Worm (Caenorhabditis elegans): ENCODE measurements around the gene glb-34.
"Not testable (repeated sequence)": the region's sequence is repeated elsewhere in the genome, so short reads cannot be mapped to it uniquely, and the experiment has no call there.

glb-34 gene

DNA sequence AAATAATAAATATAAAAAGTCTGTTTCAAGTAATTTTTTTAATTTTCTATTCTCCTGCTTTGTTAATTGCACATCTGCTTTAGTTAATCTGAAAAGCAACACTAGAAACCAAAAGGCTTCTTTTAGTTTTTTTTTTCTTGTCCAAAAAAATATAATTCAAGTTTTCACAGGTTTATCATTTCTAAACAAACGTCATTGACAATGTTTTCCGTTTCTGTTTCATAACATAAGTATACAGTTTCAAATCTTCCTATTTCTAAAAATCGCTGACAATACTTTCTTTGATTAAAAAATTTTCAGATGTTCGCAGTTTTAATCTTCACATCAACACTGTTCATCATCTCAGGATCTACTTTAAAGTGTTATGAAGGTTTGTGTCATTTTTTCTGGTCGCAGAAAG is 7.4 kb downstream of the glb-34 start, which contains the start of gene Y57G11B.2:
Gene Y57G11B.2 (plus strand): TSS at position 301 of the 400 bp plus-strand sequence.
- TF ChIP-seq cog-1 (tag; optimal IDR thresholded peaks at IDR 0.05) (no peak), ref-1 (GFP tag; conservative IDR thresholded peaks at IDR 0.05) (no peak), T22C8.4 (GFP tag; IDR thresholded peaks at IDR 0.05) (no peak), klf-2 (GFP tag; conservative IDR thresholded peaks at IDR 0.05) (no peak), ztf-23 (GFP tag; IDR thresholded peaks at IDR 0.05) (no peak), flt-1 (GFP tag; IDR thresholded peaks at IDR 0.05) (no peak), tab-1 (GFP tag; IDR thresholded peaks at IDR 0.05) (no peak), med-1 (GFP tag; optimal IDR thresholded peaks at IDR 0.05; ENCODE audit: insufficient read depth) (no peak), ztf-29 (GFP tag; IDR thresholded peaks at IDR 0.05) (no peak)

DNA sequence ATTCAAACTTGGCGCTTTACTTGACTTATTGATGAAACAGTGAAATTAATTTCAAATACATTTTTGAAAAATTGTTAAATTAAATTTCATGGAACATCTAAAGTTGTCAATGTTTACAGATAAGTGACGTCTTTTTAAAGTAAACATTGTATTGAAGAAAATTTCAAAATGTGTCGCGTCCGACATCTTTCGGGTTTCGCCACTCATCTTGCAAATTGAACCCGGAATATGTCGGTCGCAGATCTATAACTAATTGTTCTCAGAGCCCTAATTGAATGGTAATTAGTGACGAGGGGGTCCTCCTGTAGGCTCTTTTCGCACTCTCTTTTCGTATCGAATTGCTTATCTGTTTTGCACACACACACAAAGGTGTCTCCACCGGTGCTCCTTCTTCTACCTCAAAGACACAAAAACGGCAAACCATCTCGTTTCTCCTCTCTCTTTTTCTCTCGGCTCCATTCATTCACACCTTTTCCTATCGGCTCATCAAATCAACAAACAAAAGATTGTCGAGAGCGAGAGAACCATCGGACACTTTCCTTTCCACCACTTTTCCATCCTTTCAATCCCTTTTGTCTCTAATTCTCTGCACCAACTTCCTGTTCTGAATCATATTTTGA is 9.7 kb downstream of the glb-34 start:
- TF ChIP-seq klf-2 (GFP tag; conservative IDR thresholded peaks at IDR 0.05) (no peak), flt-1 (GFP tag; IDR thresholded peaks at IDR 0.05) (no peak), ref-1 (GFP tag; conservative IDR thresholded peaks at IDR 0.05) (no peak), tab-1 (GFP tag; IDR thresholded peaks at IDR 0.05) (no peak), ztf-29 (GFP tag; IDR thresholded peaks at IDR 0.05) (no peak), cog-1 (tag; optimal IDR thresholded peaks at IDR 0.05) (no peak), T22C8.4 (GFP tag; IDR thresholded peaks at IDR 0.05) (no peak), ztf-23 (GFP tag; IDR thresholded peaks at IDR 0.05) (no peak), med-1 (GFP tag; optimal IDR thresholded peaks at IDR 0.05; ENCODE audit: insufficient read depth) (no peak)

- TF ChIP-seq cog-1 (tag; optimal IDR thresholded peaks at IDR 0.05) = no peak
- TF ChIP-seq med-1 (GFP tag; optimal IDR thresholded peaks at IDR 0.05; ENCODE audit: insufficient read depth) = no peak
Measured at ce11 chrIV:14561677-14562076, 10.8 kb downstream of the glb-34 start.

ce11 chrIV:14559267-14559666 is 13.2 kb downstream of the glb-34 start:
- no peak for TF ChIP-seq ztf-23 (GFP tag; IDR thresholded peaks at IDR 0.05)
- no peak for TF ChIP-seq ref-1 (GFP tag; conservative IDR thresholded peaks at IDR 0.05)
- no peak for TF ChIP-seq klf-2 (GFP tag; conservative IDR thresholded peaks at IDR 0.05)
- TF ChIP-seq cog-1 (tag; optimal IDR thresholded peaks at IDR 0.05) = no peak
- TF ChIP-seq flt-1 (GFP tag; IDR thresholded peaks at IDR 0.05) = no peak
- TF ChIP-seq med-1 (GFP tag; optimal IDR thresholded peaks at IDR 0.05; ENCODE audit: insufficient read depth) = no peak

- no peak for TF ChIP-seq ztf-29 (GFP tag; IDR thresholded peaks at IDR 0.05)
- TF ChIP-seq med-1 (GFP tag; optimal IDR thresholded peaks at IDR 0.05; ENCODE audit: insufficient read depth) = no peak
- TF ChIP-seq ztf-23 (GFP tag; IDR thresholded peaks at IDR 0.05) = no peak
- TF ChIP-seq T22C8.4 (GFP tag; IDR thresholded peaks at IDR 0.05) = no peak
- TF ChIP-seq cog-1 (tag; optimal IDR thresholded peaks at IDR 0.05) = no peak
Measured at ce11 chrIV:14557642-14558041, 14.9 kb downstream of the glb-34 start.

DNA sequence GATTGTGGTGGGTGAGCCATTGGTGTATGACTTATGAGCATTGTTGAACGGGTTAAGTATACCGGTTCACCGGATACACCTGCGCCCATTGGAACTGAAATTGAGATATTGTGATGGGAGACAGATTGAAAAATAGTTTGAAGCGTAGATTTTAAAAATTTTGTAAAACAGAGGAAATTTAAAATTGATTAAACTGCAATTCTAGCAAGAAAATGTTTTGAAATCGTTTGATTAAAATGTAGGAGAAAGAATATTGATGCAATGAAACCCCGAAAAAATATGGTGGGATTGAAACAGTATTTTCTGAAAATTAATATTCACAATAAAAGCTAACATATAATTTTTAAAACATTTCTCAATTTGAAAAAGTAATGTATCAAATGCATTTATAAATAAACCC is 17.7 kb downstream of the glb-34 start, which contains the start of gene Y57G11B.6:
Gene Y57G11B.6 (minus strand): TSS at position 101 of the 400 bp plus-strand sequence.
- TF ChIP-seq med-1 (GFP tag; optimal IDR thresholded peaks at IDR 0.05; ENCODE audit: insufficient read depth) (no peak), ztf-23 (GFP tag; IDR thresholded peaks at IDR 0.05) (no peak), ref-1 (GFP tag; conservative IDR thresholded peaks at IDR 0.05) (no peak), flt-1 (GFP tag; IDR thresholded peaks at IDR 0.05) (no peak), ztf-29 (GFP tag; IDR thresholded peaks at IDR 0.05) (no peak), klf-2 (GFP tag; conservative IDR thresholded peaks at IDR 0.05) (no peak), cog-1 (tag; optimal IDR thresholded peaks at IDR 0.05) (no peak), T22C8.4 (GFP tag; IDR thresholded peaks at IDR 0.05) (no peak), tab-1 (GFP tag; IDR thresholded peaks at IDR 0.05) (no peak)

DNA sequence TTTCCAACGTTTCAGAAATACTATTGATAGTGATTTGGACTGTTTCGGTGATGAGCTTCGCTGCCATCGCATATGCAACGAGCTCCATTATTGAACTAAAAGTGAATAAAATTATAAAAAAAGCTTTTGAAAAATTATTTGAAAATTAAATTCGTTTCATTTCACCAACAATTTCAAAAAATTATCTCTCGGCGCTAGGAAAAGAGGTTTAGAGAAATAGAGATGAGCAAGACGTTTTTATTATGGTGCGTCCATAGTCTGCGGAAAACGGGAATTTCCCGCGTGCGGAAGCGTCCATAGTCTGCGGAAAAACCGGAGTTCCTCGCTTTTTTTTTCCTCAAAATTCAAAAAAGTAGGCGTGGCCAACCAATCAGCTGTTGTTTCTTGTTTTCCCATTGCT is 20.6 kb downstream of the glb-34 start, which contains the start of gene pals-30:
Gene pals-30 (minus strand): TSS at position 101 of the 400 bp plus-strand sequence.
- not testable (repeated sequence) for TF ChIP-seq ref-1 (GFP tag; conservative IDR thresholded peaks at IDR 0.05); tab-1 (GFP tag; IDR thresholded peaks at IDR 0.05); klf-2 (GFP tag; conservative IDR thresholded peaks at IDR 0.05)

DNA sequence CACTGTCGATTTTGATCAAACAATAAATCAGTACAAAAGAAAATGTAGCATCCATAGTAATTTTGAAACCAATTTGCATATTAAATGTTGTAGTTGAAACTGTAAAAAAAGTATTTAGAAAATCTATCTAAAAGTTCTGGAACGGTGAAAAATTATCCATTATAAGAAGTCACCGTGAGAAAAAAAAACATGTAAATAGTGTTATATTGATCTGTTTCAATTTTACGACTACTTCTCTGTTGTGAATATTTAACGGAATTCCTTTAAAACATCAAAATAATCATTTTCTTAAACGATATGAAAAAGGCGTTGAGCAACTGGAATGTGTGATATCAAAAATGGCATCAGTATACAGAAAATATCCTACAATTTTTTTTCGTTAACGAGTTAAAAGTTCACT is 23.2 kb downstream of the glb-34 start, which contains the start of gene T27E7.9:
Gene T27E7.9 (minus strand): TSS at position 101 of the 400 bp plus-strand sequence.
- TF ChIP-seq cog-1 (tag; optimal IDR thresholded peaks at IDR 0.05) = no peak
- TF ChIP-seq klf-2 (GFP tag; conservative IDR thresholded peaks at IDR 0.05) = no peak
- no peak for TF ChIP-seq ztf-29 (GFP tag; IDR thresholded peaks at IDR 0.05)
- no peak for TF ChIP-seq med-1 (GFP tag; optimal IDR thresholded peaks at IDR 0.05; ENCODE audit: insufficient read depth)
- TF ChIP-seq ztf-23 (GFP tag; IDR thresholded peaks at IDR 0.05) = no peak
- TF ChIP-seq T22C8.4 (GFP tag; IDR thresholded peaks at IDR 0.05) = no peak
- no peak for TF ChIP-seq flt-1 (GFP tag; IDR thresholded peaks at IDR 0.05)
- TF ChIP-seq tab-1 (GFP tag; IDR thresholded peaks at IDR 0.05) = no peak

DNA sequence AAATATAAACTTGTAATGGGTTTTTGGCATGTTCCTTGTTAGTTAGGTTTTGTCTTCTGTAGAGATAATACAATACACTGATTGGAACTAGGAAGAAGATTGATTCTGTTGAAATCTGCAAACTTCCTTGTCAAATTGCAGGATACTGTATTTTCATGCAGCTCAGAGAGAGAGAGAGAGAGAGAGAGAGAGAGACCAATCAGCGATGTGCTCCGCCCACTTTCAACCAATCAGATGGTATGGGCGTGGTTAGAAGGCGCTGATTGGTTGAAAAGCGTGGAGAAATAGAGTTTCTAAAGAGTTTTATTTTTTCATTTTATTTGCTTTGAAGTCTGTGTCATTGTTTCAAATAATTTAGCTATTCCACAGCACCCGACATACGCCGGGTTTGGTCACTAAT is 25.2 kb downstream of the glb-34 start:
- no peak for TF ChIP-seq tab-1 (GFP tag; IDR thresholded peaks at IDR 0.05)
- no peak for TF ChIP-seq ztf-29 (GFP tag; IDR thresholded peaks at IDR 0.05)
- no peak for TF ChIP-seq ref-1 (GFP tag; conservative IDR thresholded peaks at IDR 0.05)
- no peak for TF ChIP-seq ztf-23 (GFP tag; IDR thresholded peaks at IDR 0.05)
- no peak for TF ChIP-seq T22C8.4 (GFP tag; IDR thresholded peaks at IDR 0.05)
- TF ChIP-seq med-1 (GFP tag; optimal IDR thresholded peaks at IDR 0.05; ENCODE audit: insufficient read depth) = no peak
- no peak for TF ChIP-seq cog-1 (tag; optimal IDR thresholded peaks at IDR 0.05)
- TF ChIP-seq klf-2 (GFP tag; conservative IDR thresholded peaks at IDR 0.05) = no peak
- TF ChIP-seq flt-1 (GFP tag; IDR thresholded peaks at IDR 0.05) = no peak

DNA sequence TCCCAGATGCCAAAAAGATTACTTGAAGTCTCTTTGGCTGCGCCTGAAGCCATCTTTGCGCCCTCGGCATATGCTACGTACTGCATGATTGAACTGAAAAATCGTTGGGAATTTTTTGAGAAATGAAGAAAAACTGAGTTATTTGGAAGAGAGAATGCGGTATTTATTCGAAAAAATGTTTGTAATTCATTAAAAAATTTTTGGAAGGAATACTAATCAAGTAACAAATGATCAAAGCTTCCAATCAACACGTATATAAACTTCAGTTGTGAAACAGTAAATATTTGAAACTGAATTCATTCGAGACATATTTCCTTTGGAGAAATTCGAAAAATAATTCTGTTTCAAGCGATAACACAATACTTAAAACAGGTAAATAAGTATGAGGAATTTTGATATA is 30.0 kb downstream of the glb-34 start, which contains the start of gene pals-29:
Gene pals-29 (minus strand): TSS at position 101 of the 400 bp plus-strand sequence.
- TF ChIP-seq T22C8.4 (GFP tag; IDR thresholded peaks at IDR 0.05) (no peak), klf-2 (GFP tag; conservative IDR thresholded peaks at IDR 0.05) (no peak), ref-1 (GFP tag; conservative IDR thresholded peaks at IDR 0.05) (no peak), tab-1 (GFP tag; IDR thresholded peaks at IDR 0.05) (no peak), cog-1 (tag; optimal IDR thresholded peaks at IDR 0.05) (no peak), ztf-29 (GFP tag; IDR thresholded peaks at IDR 0.05) (no peak), med-1 (GFP tag; optimal IDR thresholded peaks at IDR 0.05; ENCODE audit: insufficient read depth) (no peak), ztf-23 (GFP tag; IDR thresholded peaks at IDR 0.05) (no peak), flt-1 (GFP tag; IDR thresholded peaks at IDR 0.05) (no peak)

All from whole organism, midembryonic.